Worm (Caenorhabditis elegans) whole organism, midembryonic: Measurements from ENCODE around the gene srj-21.

Source experiments
- T22C8.4 ChIP-seq: fragments of 200-800 bp; sonication (Bioruptor generic); IDR thresholded peaks from 2 replicates; pipeline ENCODE4 v1.3.6; 2022; ENCODE audit warnings: missing genetic modification characterization, missing compliant biosample characterization
- cog-1 ChIP-seq: sonication (generic microtip); optimal IDR thresholded peaks from 2 replicates; lab custom pipeline; 2016; ENCODE audit warnings: missing genetic modification characterization, missing compliant biosample characterization
- flt-1 ChIP-seq: fragments of 200-800 bp; sonication (Bioruptor generic); IDR thresholded peaks from 2 replicates; pipeline ENCODE4 v1.3.6; 2022; ENCODE audit warnings: missing genetic modification characterization, missing compliant biosample characterization
- klf-2 ChIP-seq: fragments of 200-800 bp; sonication (Bioruptor generic); conservative IDR thresholded peaks from 2 replicates; pipeline ENCODE4 v1.3.6; 2022; ENCODE audit warnings: missing genetic modification reagents, missing genetic modification characterization, missing compliant biosample characterization
- med-1 ChIP-seq: sonication (generic microtip); optimal IDR thresholded peaks from 2 replicates; lab custom pipeline; 2017; ENCODE audit warnings: missing genetic modification characterization, mild to moderate bottlenecking, missing compliant biosample characterization, antibody characterized with exemption, missing genetic modification reagents; ENCODE audit not compliant: insufficient read depth
- ref-1 ChIP-seq: fragments of 200-800 bp; sonication (Bioruptor generic); conservative IDR thresholded peaks from 2 replicates; pipeline ENCODE4 v1.3.6; 2022; ENCODE audit warnings: missing genetic modification reagents, missing genetic modification characterization, missing compliant biosample characterization
- tab-1 ChIP-seq: fragments of 200-800 bp; sonication (Bioruptor generic); IDR thresholded peaks from 2 replicates; pipeline ENCODE4 v1.3.6; 2022; ENCODE audit warnings: missing genetic modification characterization, missing compliant biosample characterization
- ztf-23 ChIP-seq: fragments of 200-800 bp; sonication (Bioruptor generic); IDR thresholded peaks from 2 replicates; pipeline ENCODE4 v1.3.6; 2022; ENCODE audit warnings: missing genetic modification reagents, missing genetic modification characterization, missing compliant biosample characterization
- ztf-29 ChIP-seq: fragments of 200-800 bp; sonication (Bioruptor generic); IDR thresholded peaks from 2 replicates; pipeline ENCODE4 v1.3.6; 2022; ENCODE audit warnings: missing genetic modification reagents, missing genetic modification characterization, missing compliant biosample characterization

Gene srj-21

ce11 chrV:10715158-10716152 is 29.7 kb upstream of the srj-21 start:
- TF ChIP-seq tab-1 (GFP tag; lab: Robert Waterston, UW) = 0 out of 2 replicates have a peak, but pooled peaks have one; percentile 48
- TF ChIP-seq ztf-23 (GFP tag; lab: Robert Waterston, UW) = peak; percentile 80
- peak; percentile 83; the same call in 1 of the 2 replicates for TF ChIP-seq flt-1
- TF ChIP-seq ref-1 (GFP tag; lab: Robert Waterston, UW) = no peak; the same call in 1 of the 2 replicates
- TF ChIP-seq cog-1 (tag; lab: Kevin White, UChicago) = peak; percentile 68
- peak; percentile 30; the same call in 1 of the 2 replicates for TF ChIP-seq ztf-29 (GFP tag; lab: Robert Waterston, UW)
- no peak for TF ChIP-seq T22C8.4 (GFP tag; lab: Robert Waterston, UW)
- peak; percentile 48; the same call in 1 of the 2 replicates for TF ChIP-seq klf-2 (GFP tag; lab: Robert Waterston, UW)
- no peak for TF ChIP-seq med-1 (GFP tag; lab: Kevin White, UChicago)

DNA sequence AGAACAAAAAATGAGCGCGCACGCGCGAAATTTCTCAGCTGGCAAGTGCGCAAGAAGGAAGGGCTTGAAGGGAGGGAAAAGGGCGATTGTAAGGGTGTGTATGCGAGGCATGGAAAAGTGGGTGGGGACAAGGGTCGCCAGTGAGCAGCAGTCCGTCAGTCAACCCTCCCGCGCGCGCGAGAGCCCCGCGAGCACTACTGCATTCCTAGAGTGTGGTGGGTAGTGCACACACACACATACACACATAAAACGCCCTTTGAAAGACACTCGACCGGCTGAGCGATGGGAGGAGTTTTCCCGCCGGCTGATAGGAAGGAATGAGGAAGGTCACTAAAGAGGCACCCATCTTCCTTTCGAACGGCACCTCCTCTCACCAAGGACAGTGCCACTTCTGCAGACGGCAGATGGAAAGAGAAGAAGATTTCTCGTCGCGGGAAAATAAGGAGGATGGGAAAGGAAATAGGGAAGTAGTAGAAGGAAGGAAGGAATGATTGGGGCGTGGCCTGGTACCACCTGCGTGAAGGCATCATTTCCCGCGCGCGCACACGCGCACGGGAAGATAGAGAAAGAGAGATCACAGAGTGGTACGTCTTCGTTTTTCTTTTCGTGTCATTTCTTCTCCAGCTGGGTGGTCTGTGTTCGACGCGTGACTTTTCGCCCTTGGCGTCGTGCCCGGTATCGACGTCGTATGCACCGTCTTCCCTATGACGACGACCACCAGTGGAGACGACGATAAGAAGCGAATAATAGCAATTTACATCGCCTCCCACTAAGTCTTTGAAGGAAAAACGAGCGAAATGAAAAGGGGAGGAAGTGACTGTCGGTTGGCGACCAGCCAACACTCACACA is 28.0 kb upstream of the srj-21 start:
- TF ChIP-seq ztf-23 (GFP tag; lab: Robert Waterston, UW) (no peak), klf-2 (GFP tag; lab: Robert Waterston, UW) (0 out of 2 replicates have a peak, but pooled peaks have one; percentile 20), cog-1 (tag; lab: Kevin White, UChicago) (peak; percentile 58), ztf-29 (GFP tag; lab: Robert Waterston, UW) (peak; percentile 67), tab-1 (GFP tag; lab: Robert Waterston, UW) (peak; percentile 33; the same call in 1 of the 2 replicates), flt-1 (peak; percentile 75)

DNA sequence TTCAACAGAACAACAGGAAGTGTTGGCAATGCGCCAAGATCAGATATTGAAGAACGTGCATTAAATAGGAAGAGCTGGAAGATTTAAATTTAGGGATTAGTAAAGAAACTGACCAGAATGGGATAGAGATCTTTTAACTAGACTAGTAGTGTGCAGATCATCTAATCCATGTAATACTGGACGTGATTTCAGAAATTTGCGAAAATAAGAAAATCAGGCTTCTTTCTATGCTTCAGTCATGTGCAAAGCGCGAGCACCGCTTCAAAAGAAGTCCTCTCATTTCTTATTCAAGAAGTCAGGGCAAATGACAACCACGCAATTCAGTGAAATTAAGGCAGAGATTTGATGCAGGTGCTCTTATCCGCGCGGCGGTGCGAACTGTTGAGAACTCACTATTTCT is 27.1 kb upstream of the srj-21 start:
- TF ChIP-seq klf-2 (GFP tag; lab: Robert Waterston, UW) = no peak
- no peak for TF ChIP-seq ref-1 (GFP tag; lab: Robert Waterston, UW)
- no peak for TF ChIP-seq med-1 (GFP tag; lab: Kevin White, UChicago)
- no peak for TF ChIP-seq flt-1
- no peak for TF ChIP-seq T22C8.4 (GFP tag; lab: Robert Waterston, UW)
- TF ChIP-seq ztf-29 (GFP tag; lab: Robert Waterston, UW) = no peak
- TF ChIP-seq tab-1 (GFP tag; lab: Robert Waterston, UW) = no peak
- TF ChIP-seq cog-1 (tag; lab: Kevin White, UChicago) = no peak
- no peak for TF ChIP-seq ztf-23 (GFP tag; lab: Robert Waterston, UW)

- TF ChIP-seq med-1 (GFP tag; lab: Kevin White, UChicago) = no peak
- TF ChIP-seq T22C8.4 (GFP tag; lab: Robert Waterston, UW) = no peak
- TF ChIP-seq cog-1 (tag; lab: Kevin White, UChicago) = no peak
- TF ChIP-seq klf-2 (GFP tag; lab: Robert Waterston, UW) = no peak
- TF ChIP-seq ztf-29 (GFP tag; lab: Robert Waterston, UW) = no peak
- TF ChIP-seq ref-1 (GFP tag; lab: Robert Waterston, UW) = no peak
- no peak for TF ChIP-seq tab-1 (GFP tag; lab: Robert Waterston, UW)
- no peak for TF ChIP-seq flt-1
- no peak for TF ChIP-seq ztf-23 (GFP tag; lab: Robert Waterston, UW)
These were observed 25.9 kb upstream of the srj-21 start for ce11 chrV:10719019-10719832.

- TF ChIP-seq med-1 (GFP tag; lab: Kevin White, UChicago) = no peak
- no peak for TF ChIP-seq cog-1 (tag; lab: Kevin White, UChicago)
- TF ChIP-seq ref-1 (GFP tag; lab: Robert Waterston, UW) = no peak
- no peak for TF ChIP-seq klf-2 (GFP tag; lab: Robert Waterston, UW)
- no peak for TF ChIP-seq ztf-23 (GFP tag; lab: Robert Waterston, UW)
- no peak for TF ChIP-seq T22C8.4 (GFP tag; lab: Robert Waterston, UW)
- TF ChIP-seq tab-1 (GFP tag; lab: Robert Waterston, UW) = no peak
- TF ChIP-seq flt-1 = no peak
- no peak for TF ChIP-seq ztf-29 (GFP tag; lab: Robert Waterston, UW)
These were observed 25.3 kb upstream of the srj-21 start for ce11 chrV:10719833-10720170.

DNA sequence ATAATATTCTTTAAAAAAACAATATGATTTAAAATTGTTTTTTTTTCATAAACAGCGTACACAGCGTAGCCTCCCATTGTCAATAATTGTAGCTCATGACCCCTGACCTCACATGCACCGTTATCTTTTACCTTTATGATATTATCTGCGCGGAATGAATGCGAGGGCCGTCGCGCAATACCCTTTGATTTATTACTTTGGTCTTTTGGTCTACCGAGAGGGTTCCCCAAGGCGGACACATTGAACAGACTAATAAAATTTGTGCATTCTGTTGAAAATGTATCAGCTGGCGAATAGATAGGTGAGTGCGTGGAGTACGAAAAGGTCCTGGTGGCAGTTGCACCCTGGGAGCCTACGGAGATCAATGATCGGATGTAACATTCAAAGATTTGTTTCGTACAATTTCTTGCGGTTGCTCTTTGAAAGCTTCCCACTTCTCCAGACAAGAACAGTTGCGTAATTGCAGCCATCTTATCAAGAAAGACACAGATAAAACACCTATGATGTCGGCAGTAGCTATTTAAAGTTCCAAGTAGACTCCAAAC is 24.8 kb upstream of the srj-21 start:
- TF ChIP-seq flt-1 (no peak), med-1 (GFP tag; lab: Kevin White, UChicago) (no peak), klf-2 (GFP tag; lab: Robert Waterston, UW) (no peak), ztf-23 (GFP tag; lab: Robert Waterston, UW) (no peak), cog-1 (tag; lab: Kevin White, UChicago) (no peak), T22C8.4 (GFP tag; lab: Robert Waterston, UW) (no peak), tab-1 (GFP tag; lab: Robert Waterston, UW) (no peak), ref-1 (GFP tag; lab: Robert Waterston, UW) (no peak), ztf-29 (GFP tag; lab: Robert Waterston, UW) (no peak)

- TF ChIP-seq T22C8.4 (GFP tag; lab: Robert Waterston, UW) (no peak), ztf-23 (GFP tag; lab: Robert Waterston, UW) (no peak), ztf-29 (GFP tag; lab: Robert Waterston, UW) (no peak), tab-1 (GFP tag; lab: Robert Waterston, UW) (no peak), klf-2 (GFP tag; lab: Robert Waterston, UW) (no peak), flt-1 (no peak), cog-1 (tag; lab: Kevin White, UChicago) (no peak), med-1 (GFP tag; lab: Kevin White, UChicago) (no peak), ref-1 (GFP tag; lab: Robert Waterston, UW) (no peak)
These were observed 24.3 kb upstream of the srj-21 start for ce11 chrV:10720876-10721275.
